Worm (Caenorhabditis elegans) whole organism, dauer: ENCODE data around the gene pho-11.

ENCODE experiments used
- unc-62 ChIP-seq: sonication (generic microtip); optimal IDR thresholded peaks from 2 replicates; lab custom pipeline; 2017; ENCODE audit warnings: missing biosample characterization, missing genetic modification reagents, missing genetic modification characterization

Gene pho-11

DNA sequence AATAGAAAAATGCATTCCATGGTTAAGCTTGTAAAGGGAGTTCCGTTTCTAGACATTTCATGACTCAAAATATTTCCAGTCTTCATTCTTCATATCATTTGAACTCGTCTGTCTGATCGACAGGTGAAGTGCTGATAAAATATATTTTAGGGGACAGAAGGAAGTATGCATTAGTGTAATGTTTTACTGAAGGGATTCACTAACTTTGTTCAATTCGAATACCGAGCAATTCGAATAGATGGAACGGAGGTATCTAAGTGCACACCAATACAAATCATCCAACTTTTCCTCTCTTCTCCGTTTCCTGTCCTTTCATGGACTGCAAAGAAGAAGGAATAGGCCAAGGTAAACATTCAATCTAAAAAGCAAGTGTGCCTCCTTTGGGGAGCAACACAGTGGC, 32.2 kb downstream of the pho-11 start:
- no peak for TF ChIP-seq unc-62

DNA sequence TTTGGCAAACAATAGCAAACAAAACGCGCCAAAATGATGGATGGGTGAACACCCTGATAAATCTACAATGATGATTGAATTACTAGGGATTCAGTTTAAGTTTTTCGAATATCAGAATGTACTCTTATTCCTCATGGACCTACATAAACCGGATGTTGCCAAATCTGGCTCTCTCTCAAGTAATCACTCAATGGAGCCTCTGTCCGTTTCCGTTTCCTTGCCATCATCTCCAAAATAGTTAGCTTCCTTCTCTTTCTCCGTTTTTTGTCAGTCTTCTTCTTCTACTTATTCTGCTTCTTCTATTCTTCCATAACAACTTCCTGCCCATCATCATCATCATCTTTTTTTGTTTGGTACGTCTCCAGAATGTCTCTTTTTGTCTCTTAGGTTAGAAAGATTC, 33.7 kb downstream of the pho-11 start:
- no peak for TF ChIP-seq unc-62

DNA sequence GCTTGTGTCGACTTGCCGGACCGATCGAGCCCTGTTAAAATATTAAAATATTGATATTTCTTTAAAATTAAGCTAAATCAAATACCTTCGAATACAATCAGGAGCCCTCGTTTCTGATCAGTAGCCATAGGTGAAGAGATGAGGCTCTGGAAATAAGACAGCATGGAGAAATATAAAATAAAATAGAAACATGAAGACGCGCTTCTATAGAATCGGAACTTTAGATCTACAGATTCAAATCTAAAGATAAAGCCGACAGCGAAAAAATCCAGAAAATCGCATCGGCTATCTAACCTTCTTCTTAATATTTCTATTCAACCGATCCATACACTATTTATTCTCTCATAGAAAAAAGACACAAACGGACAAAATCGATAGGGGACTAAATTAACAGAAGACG, 35.3 kb downstream of the pho-11 start, which contains the start of gene dtmk-1:
dtmk-1 (minus strand) TSS at position 146 of the 400 bp plus-strand sequence.
- no peak for TF ChIP-seq unc-62

DNA sequence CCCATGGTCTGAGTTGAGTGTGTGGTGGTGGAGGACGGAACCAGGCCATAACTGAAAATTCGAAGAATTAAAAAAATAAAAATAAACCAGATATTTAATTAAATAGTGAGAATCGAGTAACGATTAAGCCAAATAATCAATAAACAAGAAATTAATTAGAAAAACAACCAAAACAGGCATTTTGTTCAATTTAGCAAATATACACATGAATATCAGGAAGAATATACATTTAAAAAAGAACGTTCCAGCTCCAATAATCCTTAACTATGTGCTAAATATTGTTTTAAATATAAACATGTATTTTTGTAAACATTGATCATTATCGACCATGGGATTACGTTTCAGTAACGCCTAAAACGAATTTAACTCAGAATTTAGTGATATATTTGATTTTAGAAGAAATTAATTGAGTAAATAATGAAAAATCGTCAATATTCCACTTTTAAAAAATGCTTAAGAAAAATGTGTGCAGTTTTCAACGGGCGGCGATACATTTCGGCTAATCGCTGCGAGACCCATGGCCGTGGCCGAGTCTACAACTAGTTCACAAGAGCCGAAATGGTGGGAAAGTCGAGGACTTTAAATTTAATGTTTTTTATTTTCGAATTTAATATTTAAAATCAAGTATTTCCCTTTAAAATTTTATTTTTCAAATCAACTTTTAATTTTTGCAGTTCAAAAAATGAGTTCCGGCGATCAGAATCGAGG, 36.5 kb downstream of the pho-11 start, which contains the start of the genes R53.4 and psf-1:
R53.4 (minus strand) TSS at position 51 of the 708 bp plus-strand sequence.
psf-1 (plus strand) TSS at position 675 of the 708 bp plus-strand sequence.
- TF ChIP-seq unc-62: no peak

DNA sequence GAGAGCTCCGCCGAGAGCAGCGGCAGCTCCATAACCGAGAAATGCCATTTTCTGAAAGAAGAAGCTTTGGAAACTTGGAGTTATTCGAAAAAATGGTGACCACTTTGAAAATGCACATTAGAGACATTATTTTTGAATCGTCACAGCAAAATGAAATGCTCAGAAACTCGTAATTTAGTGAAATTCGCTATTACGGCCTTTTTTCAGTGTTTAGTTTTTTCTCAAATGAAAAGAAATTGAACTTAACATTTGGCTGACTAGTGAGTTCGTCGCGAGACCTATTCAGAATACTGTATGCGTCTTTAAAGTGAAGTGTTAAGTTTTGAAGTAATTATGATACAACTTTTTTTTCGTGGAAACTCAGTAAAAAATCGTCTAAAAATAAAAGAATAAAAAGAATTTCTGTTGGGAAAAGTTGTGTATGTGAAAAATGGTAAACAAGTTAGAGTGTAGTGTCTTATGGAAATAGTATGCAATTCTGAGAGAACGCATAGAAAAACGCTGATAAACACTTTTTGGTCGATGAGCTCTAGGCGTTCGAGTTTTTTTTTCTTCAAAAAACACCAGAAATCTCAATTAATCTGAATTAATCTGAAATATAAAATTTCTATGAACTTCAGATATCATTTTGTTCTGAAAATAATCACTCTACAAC, 38.9 kb downstream of the pho-11 start, which contains the start of gene R53.5:
R53.5 (minus strand) TSS at position 51 of the 655 bp plus-strand sequence.
- TF ChIP-seq unc-62: no peak

DNA sequence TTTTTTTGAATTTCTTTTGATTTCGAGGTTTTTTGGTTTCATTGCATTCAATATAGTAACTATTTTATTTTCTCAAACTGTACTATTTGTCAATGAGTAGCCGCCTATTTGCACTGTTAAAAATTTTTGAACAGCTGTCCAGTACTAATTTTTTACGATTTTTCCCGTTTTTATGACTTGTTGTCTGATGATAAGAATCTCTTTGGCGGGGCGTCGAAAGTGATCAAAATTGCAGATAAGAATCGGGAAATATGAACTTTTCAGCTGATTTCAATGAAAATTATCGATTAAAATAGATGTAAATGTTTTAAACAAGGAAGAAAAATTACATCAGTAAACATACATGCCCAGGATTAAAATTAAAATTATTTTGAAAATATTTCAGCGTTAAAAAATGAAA, 42.6 kb downstream of the pho-11 start:
- no peak for TF ChIP-seq unc-62

DNA sequence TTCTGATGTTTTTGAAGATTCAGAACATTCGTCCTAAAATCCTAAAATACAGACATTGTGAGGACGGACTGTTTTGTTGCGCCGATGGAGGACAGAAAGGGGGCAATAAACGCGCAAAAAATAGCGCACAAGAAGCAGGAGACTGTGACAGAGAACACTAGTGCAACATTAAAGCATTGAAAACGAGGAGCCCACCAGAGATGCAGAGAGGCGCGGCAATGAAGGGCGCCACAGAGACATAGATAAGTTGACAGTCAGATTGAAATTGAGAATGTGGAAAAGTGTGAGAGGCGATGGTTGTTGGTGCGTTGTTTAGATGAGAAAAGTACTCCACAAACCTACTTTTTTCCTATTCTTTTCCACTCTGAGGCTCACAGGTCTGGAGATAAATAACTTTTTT, 43.3 kb downstream of the pho-11 start, which contains the start of gene aakg-5:
aakg-5 (minus strand) TSS at position 159 of the 400 bp plus-strand sequence.
- no peak for TF ChIP-seq unc-62

DNA sequence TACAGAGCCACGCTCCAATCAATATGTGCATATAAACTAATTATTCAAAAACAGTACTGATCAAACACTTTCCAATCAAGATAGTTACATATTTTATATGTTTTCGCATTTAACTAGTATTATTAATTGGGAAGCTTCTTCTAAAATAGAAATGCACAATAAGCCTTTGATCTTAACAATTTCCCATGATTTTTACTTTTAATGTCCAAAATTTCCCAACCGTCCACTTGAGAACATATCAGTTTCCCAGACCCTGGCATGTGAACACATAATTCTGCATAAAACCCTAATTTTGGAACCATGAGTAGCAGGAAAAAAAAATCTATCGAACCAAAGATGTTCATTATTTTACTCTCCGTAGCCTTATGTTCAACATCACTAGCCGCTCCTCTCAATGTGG, 44.8 kb downstream of the pho-11 start, which contains the start of gene R53.8:
R53.8 (plus strand) TSS at position 301 of the 400 bp plus-strand sequence.
- no peak for TF ChIP-seq unc-62

DNA sequence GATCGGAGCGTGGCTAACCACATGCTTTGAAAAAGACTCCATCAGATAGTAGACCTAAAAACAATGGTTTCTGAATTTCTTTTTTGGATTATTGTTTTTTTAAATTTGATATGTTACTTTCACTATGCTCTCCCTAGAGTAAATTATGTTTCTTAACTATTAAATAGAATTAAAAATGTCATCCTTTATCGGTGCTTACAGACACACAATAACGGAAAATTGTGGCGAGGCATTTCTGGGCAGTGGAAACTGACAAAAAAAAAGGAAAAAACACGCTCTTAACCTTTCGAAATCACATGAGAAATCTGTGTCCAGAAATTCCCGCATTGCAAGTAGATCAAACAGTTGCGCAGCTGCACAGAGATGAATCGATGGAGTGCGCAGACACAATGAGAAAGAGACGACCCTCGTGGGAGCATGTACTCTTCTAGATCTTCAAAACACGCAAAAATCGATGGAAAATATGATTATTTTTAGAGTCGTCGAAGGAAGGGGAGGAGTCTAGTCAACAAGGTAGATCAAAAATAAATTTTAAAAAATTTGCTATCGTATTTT, 48.5 kb downstream of the pho-11 start, which contains the start of gene ZK892.6:
ZK892.6 (minus strand) TSS at position 51 of the 555 bp plus-strand sequence.
- TF ChIP-seq unc-62: no peak

DNA sequence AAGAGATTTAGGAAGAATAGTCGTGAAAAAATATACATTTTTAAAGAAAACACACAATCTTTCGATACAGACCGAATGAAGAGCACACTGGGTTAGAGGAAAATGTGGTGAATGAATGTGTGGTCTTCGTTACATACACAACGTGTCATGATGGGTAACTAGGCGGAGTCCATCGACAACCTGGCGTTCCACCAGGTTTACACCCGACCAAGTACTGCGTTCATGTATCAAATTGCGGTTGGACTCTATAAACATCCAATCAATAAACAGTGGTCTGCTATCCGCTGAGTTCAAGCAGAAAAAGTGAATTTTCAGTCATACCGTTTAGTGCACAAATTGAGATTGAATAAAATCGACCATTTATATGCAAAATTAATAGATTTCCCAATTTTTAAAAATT, 50.1 kb downstream of the pho-11 start, which contains the start of gene sdz-38:
sdz-38 (minus strand) TSS at position 101 of the 400 bp plus-strand sequence.
- TF ChIP-seq unc-62: no peak

DNA sequence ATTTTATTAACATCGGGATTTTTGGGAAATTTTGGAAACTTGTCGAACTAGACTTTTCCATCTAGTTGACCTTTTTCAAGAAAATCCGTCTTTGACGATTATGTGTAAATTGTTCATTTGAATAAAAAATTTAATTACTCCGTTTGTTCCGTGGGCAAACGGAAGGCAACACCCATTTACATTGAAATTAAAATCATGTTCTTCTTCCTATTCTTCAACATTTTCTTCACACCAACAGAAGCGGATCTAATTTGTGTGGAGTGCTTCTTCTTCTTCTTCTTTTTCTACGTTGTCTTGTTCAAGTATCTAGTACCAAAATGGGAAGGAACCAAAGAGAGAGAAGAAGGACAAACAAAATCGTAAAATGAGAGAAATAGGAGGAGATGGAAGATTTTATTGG, 50.8 kb downstream of the pho-11 start:
- TF ChIP-seq unc-62: no peak
